Worm (Caenorhabditis elegans): ENCODE measurements around the gene D1086.9.

- no peak for TF ChIP-seq lin-39 (tag; optimal IDR thresholded peaks at IDR 0.05)
- no peak for TF ChIP-seq nhr-11 (tag; optimal IDR thresholded peaks at IDR 0.05)
- no peak for TF ChIP-seq nhr-77 (tag; optimal IDR thresholded peaks at IDR 0.05)
Observed at ce11 chrV:14067816-14068296, 36.2 kb upstream of the D1086.9 start, which contains the start of gene D1086.17.
